Fruit fly (Drosophila melanogaster): ENCODE measurements around the gene NimB5.

dm6 chr2L:13960399-13960798 lies 9.6 kb upstream of the NimB5 start:
- TF ChIP-seq Myc (optimal IDR thresholded peaks at IDR 0.05) (no peak), psq (optimal IDR thresholded peaks at IDR 0.05) (no peak), insv (optimal IDR thresholded peaks at IDR 0.05) (no peak), h (optimal IDR thresholded peaks at IDR 0.05) (no peak), Sin3A (optimal IDR thresholded peaks at IDR 0.05) (no peak), ttk (optimal IDR thresholded peaks at IDR 0.05) (no peak)

Data from Kc167 (cell line).